Worm (Caenorhabditis elegans): ENCODE results near the gene ZK1307.8.

- no peak for TF ChIP-seq nhr-76 (tag; optimal IDR thresholded peaks at IDR 0.05)
- no peak for TF ChIP-seq nhr-28 (tag; optimal IDR thresholded peaks at IDR 0.05)
- no peak for TF ChIP-seq pha-4 (GFP tag; IDR thresholded peaks at IDR 0.05)
- no peak for TF ChIP-seq pha-4 (tag; optimal IDR thresholded peaks at IDR 0.05)
- no peak for TF ChIP-seq nhr-42 (GFP tag; IDR thresholded peaks at IDR 0.05)
Observed at ce11 chrII:9662160-9662559, 37.7 kb downstream of the ZK1307.8 start.

Data from whole organism, L4 larva.